Worm (Caenorhabditis elegans) whole organism, L4 larva: ENCODE data around the gene srx-95.

Experiments used
- F44E2.7 ChIP-seq: fragments of 200-800 bp; sonication (Bioruptor generic); IDR thresholded peaks from 2 replicates; pipeline ENCODE4 v2.1.2; 2022; ENCODE audit warnings: missing genetic modification characterization, missing compliant biosample characterization
- F49E8.2 ChIP-seq: sonication (generic microtip); optimal IDR thresholded peaks from 2 replicates; lab custom pipeline; 2016; ENCODE audit warnings: missing compliant biosample characterization, mild to moderate bottlenecking, missing genetic modification characterization, borderline replicate concordance
- R02D3.7 ChIP-seq: fragments of 150-350 bp; sonication (generic microtip); optimal IDR thresholded peaks from 3 replicates; lab custom pipeline; 2014; ENCODE audit warnings: missing biosample characterization, missing genetic modification characterization
- Y105C5A.15 ChIP-seq: fragments of 200-800 bp; sonication (Bioruptor generic); IDR thresholded peaks from 2 replicates; pipeline ENCODE4 v1.3.6; 2022; ENCODE audit warnings: missing genetic modification characterization, missing compliant biosample characterization
- Y75B8A.6 ChIP-seq: fragments of 200-800 bp; sonication (Bioruptor generic); IDR thresholded peaks from 2 replicates; pipeline ENCODE4 v1.3.6; 2022; ENCODE audit warnings: missing genetic modification reagents, missing genetic modification characterization, missing compliant biosample characterization
- aha-1 ChIP-seq: fragments of 150-350 bp; peaks from one replicate; lab custom pipeline; 2014; ENCODE audit warnings: missing biosample characterization, missing genetic modification characterization
- aly-2 ChIP-seq: sonication (generic microtip); optimal IDR thresholded peaks from 2 replicates; lab custom pipeline; 2018; ENCODE audit warnings: missing biosample characterization, missing genetic modification characterization
- ama-1 ChIP-seq: fragments of 150-350 bp; optimal IDR thresholded peaks from 2 replicates; lab custom pipeline; 2014; ENCODE audit warnings: inconsistent platforms, mixed read lengths
- arid-1 ChIP-seq: fragments of 200-800 bp; sonication (Bioruptor generic); conservative IDR thresholded peaks from 2 replicates; pipeline ENCODE4 v1.3.6; 2022; ENCODE audit warnings: missing genetic modification reagents, missing genetic modification characterization, missing compliant biosample characterization
- attf-4 ChIP-seq: sonication (generic microtip); optimal IDR thresholded peaks from 3 replicates; lab custom pipeline; 2017; ENCODE audit warnings: missing biosample characterization, missing genetic modification characterization
- ceh-82 ChIP-seq: sonication (generic microtip); optimal IDR thresholded peaks from 2 replicates; lab custom pipeline; 2017; ENCODE audit warnings: missing biosample characterization, missing genetic modification characterization
- daf-12 ChIP-seq: fragments of 150-350 bp; optimal IDR thresholded peaks from 2 replicates; lab custom pipeline; 2014; ENCODE audit warnings: missing biosample characterization, missing genetic modification reagents, missing genetic modification characterization
- daf-16 ChIP-seq, 3 experiments: sonication (generic microtip); optimal IDR thresholded peaks; 2 replicates each; lab custom pipeline; 2016 to 2017; ENCODE audit warnings: missing genetic modification characterization in 3 of 3, missing genetic modification reagents in 3 of 3, mild to moderate bottlenecking in 2 of 3, missing compliant biosample characterization in 2 of 3, missing biosample characterization in 1 of 3, moderate library complexity in 1 of 3
- daf-8 ChIP-seq: fragments of 200-800 bp; sonication (Bioruptor generic); IDR thresholded peaks from 2 replicates; pipeline ENCODE4 v1.3.6; 2022; ENCODE audit warnings: missing genetic modification characterization, missing compliant biosample characterization
- dmd-9 ChIP-seq: fragments of 200-800 bp; sonication (Bioruptor generic); IDR thresholded peaks from 2 replicates; pipeline ENCODE4 v1.3.6; 2022; ENCODE audit warnings: missing genetic modification reagents, missing genetic modification characterization, missing compliant biosample characterization
- dpl-1 ChIP-seq: fragments of 150-350 bp; optimal IDR thresholded peaks from 2 replicates; lab custom pipeline; 2014; ENCODE audit warnings: missing biosample characterization, missing genetic modification reagents, missing genetic modification characterization
- egl-27 ChIP-seq: sonication (generic microtip); optimal IDR thresholded peaks from 3 replicates; lab custom pipeline; 2017; ENCODE audit warnings: missing biosample characterization, missing genetic modification reagents, missing genetic modification characterization
- fkh-10 ChIP-seq: fragments of 150-350 bp; optimal IDR thresholded peaks from 2 replicates; lab custom pipeline; 2014; ENCODE audit warnings: missing biosample characterization, missing genetic modification reagents, missing genetic modification characterization
- hlh-30 ChIP-seq: sonication (generic microtip); optimal IDR thresholded peaks from 2 replicates; lab custom pipeline; 2017; ENCODE audit warnings: antibody characterized with exemption, mild to moderate bottlenecking, missing genetic modification characterization, missing compliant biosample characterization; ENCODE audit not compliant: insufficient read depth
- hmg-1.1 ChIP-seq: fragments of 200-800 bp; sonication (Bioruptor generic); IDR thresholded peaks from 2 replicates; pipeline ENCODE4 v1.3.6; 2022; ENCODE audit warnings: missing genetic modification reagents, missing genetic modification characterization, missing compliant biosample characterization
- lim-7 ChIP-seq: fragments of 200-800 bp; sonication (Bioruptor generic); IDR thresholded peaks from 2 replicates; pipeline ENCODE4 v1.3.6; 2022; ENCODE audit warnings: missing genetic modification characterization, missing compliant biosample characterization
- lin-15B ChIP-seq: fragments of 150-350 bp; sonication (generic microtip); optimal IDR thresholded peaks from 3 replicates; lab custom pipeline; 2014; ENCODE audit warnings: missing biosample characterization, missing genetic modification characterization
- lin-29 ChIP-seq: fragments of 200-800 bp; sonication (Bioruptor generic); IDR thresholded peaks from 2 replicates; pipeline ENCODE4 v1.3.6; 2022; ENCODE audit warnings: missing genetic modification reagents, missing genetic modification characterization, missing compliant biosample characterization
- lin-39 ChIP-seq: fragments of 150-350 bp; optimal IDR thresholded peaks from 2 replicates; lab custom pipeline; 2014; ENCODE audit warnings: missing biosample characterization, missing genetic modification reagents, missing genetic modification characterization
- madf-9 ChIP-seq: fragments of 200-800 bp; sonication (Bioruptor generic); conservative IDR thresholded peaks from 2 replicates; pipeline ENCODE4 v1.3.6; 2022; ENCODE audit warnings: missing genetic modification reagents, missing genetic modification characterization, missing compliant biosample characterization
- mdl-1 ChIP-seq, 2 experiments: fragments of 150-350 bp in 1 of 2; sonication (generic microtip) in 1 of 2; optimal IDR thresholded peaks; 2 replicates each; lab custom pipeline; 2014 to 2017; ENCODE audit warnings: missing biosample characterization in 2 of 2, missing genetic modification characterization in 2 of 2
- mdt-29 ChIP-seq: fragments of 200-800 bp; sonication (Bioruptor generic); IDR thresholded peaks from 2 replicates; pipeline ENCODE4 v1.3.6; 2022; ENCODE audit warnings: missing genetic modification reagents, missing genetic modification characterization, missing compliant biosample characterization
- mxl-2 ChIP-seq: fragments of 200-800 bp; sonication (Bioruptor generic); conservative IDR thresholded peaks from 2 replicates; pipeline ENCODE4 v1.3.6; 2022; ENCODE audit warnings: missing genetic modification reagents, missing genetic modification characterization, missing compliant biosample characterization
- nhr-102 ChIP-seq: sonication (generic microtip); optimal IDR thresholded peaks from 2 replicates; lab custom pipeline; 2016; ENCODE audit warnings: mild to moderate bottlenecking, missing genetic modification characterization, moderate library complexity, missing compliant biosample characterization
- nhr-111 ChIP-seq: fragments of 200-800 bp; sonication (Bioruptor generic); optimal IDR thresholded peaks from 2 replicates; lab custom pipeline; 2018; ENCODE audit warnings: mild to moderate bottlenecking, missing genetic modification characterization, missing compliant biosample characterization
- nhr-41 ChIP-seq: fragments of 200-800 bp; sonication (Bioruptor generic); IDR thresholded peaks from 2 replicates; pipeline ENCODE4 v1.3.6; 2022; ENCODE audit warnings: missing genetic modification reagents, missing genetic modification characterization, missing compliant biosample characterization
- nhr-42 ChIP-seq: fragments of 200-800 bp; sonication (Bioruptor generic); IDR thresholded peaks from 2 replicates; pipeline ENCODE4 v1.3.6; 2022; ENCODE audit warnings: missing genetic modification characterization, missing compliant biosample characterization
- nhr-76 ChIP-seq: fragments of 150-350 bp; optimal IDR thresholded peaks from 2 replicates; lab custom pipeline; 2014; ENCODE audit warnings: missing biosample characterization, missing genetic modification characterization
- php-3 ChIP-seq: fragments of 200-800 bp; sonication (Bioruptor generic); IDR thresholded peaks from 2 replicates; pipeline ENCODE4 v1.3.6; 2022; ENCODE audit warnings: missing genetic modification reagents, missing genetic modification characterization, missing compliant biosample characterization
- rbr-2 ChIP-seq: sonication (generic microtip); optimal IDR thresholded peaks from 2 replicates; lab custom pipeline; 2016; ENCODE audit warnings: missing genotype, missing genetic modification characterization, missing compliant biosample characterization
- saeg-2 ChIP-seq: fragments of 200-800 bp; sonication (Bioruptor generic); IDR thresholded peaks from 2 replicates; pipeline ENCODE4 v1.3.6; 2022; ENCODE audit warnings: missing genetic modification reagents, missing genetic modification characterization, missing compliant biosample characterization
- sdz-12 ChIP-seq: fragments of 200-800 bp; sonication (Bioruptor generic); optimal IDR thresholded peaks from 2 replicates; lab custom pipeline; 2018; ENCODE audit warnings: mild to moderate bottlenecking, missing genetic modification characterization, missing compliant biosample characterization
- snpc-1.2 ChIP-seq: fragments of 200-800 bp; sonication (Bioruptor generic); IDR thresholded peaks from 2 replicates; pipeline ENCODE4 v1.3.6; 2022; ENCODE audit warnings: missing genetic modification reagents, missing genetic modification characterization, missing compliant biosample characterization
- snpc-4 ChIP-seq: fragments of 150-350 bp; optimal IDR thresholded peaks from 2 replicates; lab custom pipeline; 2014; ENCODE audit warnings: missing biosample characterization, missing genetic modification characterization
- spr-1 ChIP-seq: sonication (generic microtip); optimal IDR thresholded peaks from 2 replicates; lab custom pipeline; 2016; ENCODE audit warnings: mild to moderate bottlenecking, missing genetic modification characterization, missing compliant biosample characterization
- spr-3 ChIP-seq: fragments of 200-800 bp; sonication (Bioruptor generic); optimal IDR thresholded peaks from 2 replicates; lab custom pipeline; 2018; ENCODE audit warnings: mild to moderate bottlenecking, missing genetic modification characterization, missing compliant biosample characterization
- tag-97 ChIP-seq: fragments of 200-800 bp; sonication (Bioruptor generic); IDR thresholded peaks from 2 replicates; pipeline ENCODE4 v1.3.6; 2022; ENCODE audit warnings: missing genetic modification characterization, missing compliant biosample characterization
- tra-1 ChIP-seq: fragments of 200-800 bp; sonication (Bioruptor generic); IDR thresholded peaks from 2 replicates; pipeline ENCODE4 v1.3.6; 2022; ENCODE audit warnings: missing genetic modification reagents, missing genetic modification characterization, missing compliant biosample characterization
- unc-130 ChIP-seq: sonication (generic microtip); optimal IDR thresholded peaks from 2 replicates; lab custom pipeline; 2016; ENCODE audit warnings: missing genetic modification reagents, missing genetic modification characterization, missing compliant biosample characterization
- unc-39 ChIP-seq: sonication (generic microtip); optimal IDR thresholded peaks from 2 replicates; lab custom pipeline; 2017; ENCODE audit warnings: missing biosample characterization, missing genetic modification characterization
- unc-62 ChIP-seq, 3 experiments: fragments of 150-350 bp in 1 of 3; sonication (generic microtip); optimal IDR thresholded peaks in 2 of 3; peaks in 1 of 3; 1 replicate in 1 of 3; 2 replicates in 2 of 3; lab custom pipeline; 2014 to 2017; ENCODE audit warnings: missing biosample characterization in 3 of 3, missing genetic modification characterization in 3 of 3, missing genetic modification reagents in 3 of 3, missing genotype in 1 of 3
- vab-7 ChIP-seq: fragments of 200-800 bp; sonication (Bioruptor generic); IDR thresholded peaks from 2 replicates; pipeline ENCODE4 v1.3.6; 2022; ENCODE audit warnings: missing genetic modification reagents, missing genetic modification characterization, missing compliant biosample characterization
- zfp-2 ChIP-seq: sonication (generic microtip); optimal IDR thresholded peaks from 2 replicates; lab custom pipeline; 2016; ENCODE audit warnings: mild to moderate bottlenecking, missing genetic modification characterization, missing compliant biosample characterization
- zfp-3 ChIP-seq: fragments of 200-800 bp; sonication (Bioruptor generic); conservative IDR thresholded peaks from 2 replicates; pipeline ENCODE4 v1.3.6; 2022; ENCODE audit warnings: missing genetic modification reagents, missing genetic modification characterization, missing compliant biosample characterization
- zip-11 ChIP-seq: fragments of 200-800 bp; sonication (Bioruptor generic); IDR thresholded peaks from 2 replicates; pipeline ENCODE4 v1.3.6; 2022; ENCODE audit warnings: missing genetic modification characterization, missing compliant biosample characterization
- ztf-11 ChIP-seq: fragments of 150-350 bp; optimal IDR thresholded peaks from 2 replicates; lab custom pipeline; 2014; ENCODE audit warnings: missing biosample characterization, missing genetic modification characterization

Gene srx-95

DNA sequence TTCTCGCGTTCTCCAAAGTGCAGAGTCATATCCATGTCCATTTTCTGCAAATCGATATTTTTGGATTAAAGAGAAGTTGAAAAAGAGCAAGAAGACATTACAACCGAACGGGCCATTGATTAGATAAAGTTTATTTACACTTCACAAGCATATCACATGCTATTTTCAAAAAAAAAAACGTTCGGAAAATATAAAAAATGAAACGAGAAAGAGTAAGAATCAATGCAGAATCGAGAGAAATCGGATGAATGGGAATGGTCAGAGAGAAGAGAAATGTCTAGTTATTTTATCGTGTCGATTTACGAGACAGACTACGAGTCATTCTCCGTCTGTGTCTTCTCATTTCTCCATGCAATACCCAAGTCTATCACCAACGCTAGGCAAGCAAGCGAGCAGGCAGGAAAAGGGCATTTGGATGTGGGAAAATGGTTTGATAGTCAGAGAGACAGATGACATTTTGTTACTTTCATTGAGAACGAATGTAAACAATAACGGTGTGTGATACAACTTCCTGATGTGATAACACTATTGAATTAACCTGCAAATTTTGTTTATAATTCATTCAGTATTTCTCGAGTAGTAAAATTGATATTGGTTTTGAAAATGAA lies 45.6 kb upstream of the srx-95 start, which contains the start of gene F31E8.4:
F31E8.4 (minus strand) TSS at position 51 of the 608 bp plus-strand sequence.
- TF ChIP-seq mdl-1 (tag; optimal IDR thresholded peaks at IDR 0.05; lab: Kevin White, UChicago) (peak in 1 of 2 experiments; percentile 15), lin-29 (GFP tag; lab: Robert Waterston, UW) (no peak), arid-1 (GFP tag; lab: Robert Waterston, UW) (no peak), zfp-3 (GFP tag; lab: Robert Waterston, UW) (no peak), saeg-2 (GFP tag; lab: Robert Waterston, UW) (no peak), Y105C5A.15 (GFP tag; lab: Robert Waterston, UW) (no peak), zfp-2 (no peak), fkh-10 (GFP tag; lab: Kevin White, UChicago) (no peak), madf-9 (GFP tag; lab: Robert Waterston, UW) (no peak), daf-8 (no peak), ama-1 (lab: Kevin White, UChicago) (no peak), daf-16 (GFP tag; optimal IDR thresholded peaks at IDR 0.05; lab: Kevin White, UChicago) (no peak), daf-16 (tag; optimal IDR thresholded peaks at IDR 0.05; lab: Kevin White, UChicago) (peak; percentile 85), ztf-11 (no peak), daf-12 (no peak), F44E2.7 (GFP tag; lab: Robert Waterston, UW) (no peak), F49E8.2 (tag; lab: Kevin White, UChicago) (no peak), spr-1 (tag; lab: Kevin White, UChicago) (no peak), nhr-41 (no peak), tag-97 (GFP tag; lab: Robert Waterston, UW) (no peak), egl-27 (tag; lab: Kevin White, UChicago) (no peak), hlh-30 (tag; lab: Kevin White, UChicago) (peak; percentile 24), nhr-111 (no peak), nhr-76 (tag; lab: Kevin White, UChicago) (no peak), snpc-1.2 (no peak), nhr-102 (tag; lab: Kevin White, UChicago) (no peak), aly-2 (no peak), unc-39 (no peak), aha-1 (tag; lab: Kevin White, UChicago) (no peak), hmg-1.1 (GFP tag; lab: Robert Waterston, UW) (no peak), nhr-42 (no peak), sdz-12 (GFP tag; lab: Kevin White, UChicago) (no peak), lin-15B (tag; lab: Kevin White, UChicago) (no peak), tra-1 (GFP tag; lab: Robert Waterston, UW) (0 out of 2 replicates have a peak, but pooled peaks have one; percentile 18), php-3 (GFP tag; lab: Robert Waterston, UW) (peak; percentile 49; the same call in 1 of the 2 replicates), Y75B8A.6 (GFP tag; lab: Robert Waterston, UW) (no peak), rbr-2 (no peak), dpl-1 (GFP tag; lab: Kevin White, UChicago) (no peak), vab-7 (no peak), zip-11 (no peak), attf-4 (tag; lab: Kevin White, UChicago) (no peak), unc-62 (GFP tag; optimal IDR thresholded peaks at IDR 0.05 in 1 of 2; lab: Kevin White, UChicago) (peak in 1 of 2 experiments; percentile 88), unc-62 (tag; optimal IDR thresholded peaks at IDR 0.05; lab: Kevin White, UChicago) (no peak), lim-7 (GFP tag; lab: Robert Waterston, UW) (no peak), R02D3.7 (tag; lab: Kevin White, UChicago) (peak; percentile 34), mxl-2 (GFP tag; lab: Robert Waterston, UW) (no peak), spr-3 (GFP tag; lab: Kevin White, UChicago) (no peak), lin-39 (tag; lab: Kevin White, UChicago) (no peak), unc-130 (GFP tag; lab: Kevin White, UChicago) (no peak), snpc-4 (tag; lab: Kevin White, UChicago) (no peak), mdt-29 (GFP tag; lab: Robert Waterston, UW) (no peak), ceh-82 (tag; lab: Kevin White, UChicago) (no peak), dmd-9 (GFP tag; lab: Robert Waterston, UW) (no peak)
